Worm (Caenorhabditis elegans) whole organism, L3 larva: ENCODE measurements around the gene col-107.

Experiments
- R02D3.7 ChIP-seq: fragments of 150-350 bp; optimal IDR thresholded peaks from 2 replicates; lab custom pipeline; 2014; ENCODE audit warnings: missing biosample characterization, missing genetic modification characterization
- elt-2 ChIP-seq: sonication (generic microtip); optimal IDR thresholded peaks from 2 replicates; lab custom pipeline; 2016; ENCODE audit warnings: missing genetic modification reagents, mild to moderate bottlenecking, missing genetic modification characterization, missing compliant biosample characterization
- elt-3 ChIP-seq, 3 experiments: fragments of 150-350 bp in 1 of 3; sonication (generic microtip) in 2 of 3; optimal IDR thresholded peaks; 2 replicates in 2 of 3; 4 replicates in 1 of 3; lab custom pipeline; 2014 to 2017; ENCODE audit warnings: missing biosample characterization in 3 of 3, missing genetic modification characterization in 3 of 3
- jun-1 ChIP-seq: fragments of 150-350 bp; optimal IDR thresholded peaks from 2 replicates; lab custom pipeline; 2014; ENCODE audit warnings: missing biosample characterization, missing genetic modification reagents, missing genetic modification characterization
- lin-39 ChIP-seq: fragments of 150-350 bp; optimal IDR thresholded peaks from 2 replicates; lab custom pipeline; 2018; ENCODE audit warnings: missing biosample characterization, missing genetic modification reagents, missing genetic modification characterization
- unc-39 ChIP-seq: sonication (generic microtip); optimal IDR thresholded peaks from 4 replicates; lab custom pipeline; 2017; ENCODE audit warnings: missing biosample characterization, missing genetic modification characterization
- ztf-11 ChIP-seq: fragments of 150-350 bp; optimal IDR thresholded peaks from 2 replicates; lab custom pipeline; 2014; ENCODE audit warnings: missing biosample characterization, missing genetic modification characterization

- no peak for TF ChIP-seq lin-39 (tag; lab: Kevin White, UChicago)
- TF ChIP-seq ztf-11 (tag; lab: Kevin White, UChicago), result no peak
- peak; percentile 20 for TF ChIP-seq elt-2 (tag; lab: Kevin White, UChicago)
- TF ChIP-seq unc-39 (tag; lab: Kevin White, UChicago), result no peak
- no peak for TF ChIP-seq jun-1
- no peak for TF ChIP-seq R02D3.7 (tag; lab: Kevin White, UChicago)
- TF ChIP-seq elt-3 (tag; optimal IDR thresholded peaks at IDR 0.05; lab: Kevin White, UChicago), result no peak
Observed at ce11 chrIV:1561884-1562283, 13.4 kb downstream of the col-107 start, which contains the start of gene hpo-6.
